Fruit fly (Drosophila melanogaster) whole organism, embryonic: ENCODE data around the gene CG9782.

Experiments used
- BEAF-32 ChIP-seq: fragments of 200-800 bp; sonication (Bioruptor generic); optimal IDR thresholded peaks from 3 replicates; lab custom pipeline; 2017; ENCODE audit warnings: missing biosample characterization, missing genetic modification characterization, mild to moderate bottlenecking, moderate library complexity, missing genetic modification reagents
- Bgb ChIP-seq: fragments of 200-800 bp; sonication (Bioruptor generic); IDR thresholded peaks from 2 replicates; pipeline ENCODE4 v1.3.6; 2022; ENCODE audit warnings: missing biosample characterization, missing genetic modification characterization; ENCODE audit not compliant: partially characterized antibody
- CG10366 ChIP-seq: fragments of 200-800 bp; sonication (Bioruptor generic); IDR thresholded peaks from 2 replicates; pipeline ENCODE4 v1.3.6; 2022; ENCODE audit warnings: missing biosample characterization, missing genetic modification characterization
- CG10565 ChIP-seq: fragments of 200-800 bp; sonication (Bioruptor generic); optimal IDR thresholded peaks from 3 replicates; lab custom pipeline; 2016; ENCODE audit warnings: missing biosample characterization, mild to moderate bottlenecking, missing genetic modification characterization
- CG11456 ChIP-seq: fragments of 200-800 bp; sonication (Bioruptor generic); IDR thresholded peaks from 3 replicates; pipeline ENCODE4 v1.3.6; 2022; ENCODE audit warnings: missing biosample characterization, missing genetic modification characterization
- CG13894 ChIP-seq: fragments of 200-800 bp; sonication (Bioruptor generic); optimal IDR thresholded peaks from 3 replicates; lab custom pipeline; 2018; ENCODE audit warnings: missing biosample characterization, mild to moderate bottlenecking, missing genetic modification characterization, moderate library complexity
- CG15073 ChIP-seq: fragments of 200-800 bp; sonication (Bioruptor generic); optimal IDR thresholded peaks from 2 replicates; lab custom pipeline; 2016; ENCODE audit warnings: missing biosample characterization, missing genetic modification characterization
- CG1647 ChIP-seq: fragments of 200-800 bp; sonication (Bioruptor generic); optimal IDR thresholded peaks from 3 replicates; lab custom pipeline; 2016; ENCODE audit warnings: missing biosample characterization, missing genetic modification characterization
- CG16813 ChIP-seq: fragments of 200-800 bp; sonication (Bioruptor generic); IDR thresholded peaks from 3 replicates; pipeline ENCODE4 v1.3.6; 2022; ENCODE audit warnings: missing biosample characterization, missing genetic modification characterization; ENCODE audit not compliant: partially characterized antibody
- CG17186 ChIP-seq: fragments of 200-800 bp; sonication (Bioruptor generic); optimal IDR thresholded peaks from 3 replicates; lab custom pipeline; 2017; ENCODE audit warnings: missing biosample characterization, missing genetic modification reagents, missing genetic modification characterization
- CG17328 ChIP-seq: fragments of 200-800 bp; sonication (Bioruptor generic); IDR thresholded peaks from 2 replicates; pipeline ENCODE4 v1.3.6; 2022; ENCODE audit warnings: missing biosample characterization, missing genetic modification characterization
- CG18764 ChIP-seq: fragments of 200-800 bp; sonication (Bioruptor generic); optimal IDR thresholded peaks from 3 replicates; lab custom pipeline; 2016; ENCODE audit warnings: missing biosample characterization, missing genetic modification characterization
- CG2129 ChIP-seq: fragments of 200-800 bp; sonication (Bioruptor generic); IDR thresholded peaks from 2 replicates; pipeline ENCODE4 v1.3.6; 2022; ENCODE audit warnings: missing biosample characterization, missing genetic modification characterization; ENCODE audit not compliant: partially characterized antibody
- CG31224 ChIP-seq: fragments of 200-800 bp; sonication (Bioruptor generic); IDR thresholded peaks from 2 replicates; pipeline ENCODE4 v1.3.6; 2022; ENCODE audit warnings: missing biosample characterization, missing genetic modification characterization
- CG31441 ChIP-seq: fragments of 200-800 bp; sonication (Bioruptor generic); IDR thresholded peaks from 2 replicates; pipeline ENCODE4 v1.3.6; 2022; ENCODE audit warnings: missing biosample characterization, missing genetic modification characterization
- CG3838 ChIP-seq: fragments of 200-800 bp; sonication (Bioruptor generic); optimal IDR thresholded peaks from 3 replicates; lab custom pipeline; 2016; ENCODE audit warnings: missing biosample characterization, missing genetic modification characterization
- CG4360 ChIP-seq: fragments of 200-800 bp; sonication (Bioruptor generic); IDR thresholded peaks from 2 replicates; pipeline ENCODE4 v1.3.6; 2022; ENCODE audit warnings: missing biosample characterization, missing genetic modification characterization
- CG6175 ChIP-seq: fragments of 200-800 bp; sonication (Bioruptor generic); IDR thresholded peaks from 3 replicates; pipeline ENCODE4 v1.3.6; 2022; ENCODE audit warnings: missing biosample characterization, missing genetic modification characterization
- CG6272 ChIP-seq: fragments of 200-800 bp; sonication (Bioruptor generic); IDR thresholded peaks from 2 replicates; pipeline ENCODE4 v1.3.6; 2022; ENCODE audit warnings: missing biosample characterization, missing genetic modification characterization
- CG6854 ChIP-seq: fragments of 200-800 bp; sonication (Bioruptor generic); optimal IDR thresholded peaks from 3 replicates; lab custom pipeline; 2017; ENCODE audit warnings: missing biosample characterization, mild to moderate bottlenecking, missing genetic modification characterization
- CG7372 ChIP-seq: fragments of 200-800 bp; sonication (Bioruptor generic); IDR thresholded peaks from 2 replicates; pipeline ENCODE4 v1.3.6; 2022; ENCODE audit warnings: missing biosample characterization, missing genetic modification characterization
- CG9797 ChIP-seq: fragments of 200-800 bp; sonication (Bioruptor generic); optimal IDR thresholded peaks from 3 replicates; lab custom pipeline; 2018; ENCODE audit warnings: missing biosample characterization, mild to moderate bottlenecking, missing genetic modification characterization
- D19B ChIP-seq: fragments of 200-800 bp; sonication (Bioruptor generic); optimal IDR thresholded peaks from 2 replicates; lab custom pipeline; 2017; ENCODE audit warnings: missing biosample characterization, mild to moderate bottlenecking, missing genetic modification characterization
- Doc3 ChIP-seq: fragments of 200-800 bp; sonication (Bioruptor generic); IDR thresholded peaks from 3 replicates; pipeline ENCODE4 v1.3.6; 2022; ENCODE audit warnings: missing biosample characterization, missing genetic modification characterization; ENCODE audit not compliant: partially characterized antibody
- Dref ChIP-seq: fragments of 200-800 bp; sonication (Bioruptor generic); IDR thresholded peaks from 2 replicates; pipeline ENCODE4 v1.3.6; 2022; ENCODE audit warnings: missing biosample characterization, missing genetic modification characterization
- E2f1 ChIP-seq: fragments of 200-800 bp; sonication (Bioruptor generic); IDR thresholded peaks from 2 replicates; pipeline ENCODE4 v1.3.6; 2022; ENCODE audit warnings: missing biosample characterization, missing genetic modification characterization
- GATAe ChIP-seq: fragments of 200-800 bp; sonication (Bioruptor generic); conservative IDR thresholded peaks from 2 replicates; pipeline ENCODE4 v1.3.6; 2022; ENCODE audit warnings: missing biosample characterization, missing genetic modification characterization
- HLH4C ChIP-seq: fragments of 200-800 bp; sonication (Bioruptor generic); IDR thresholded peaks from 3 replicates; pipeline ENCODE4 v1.3.6; 2022; ENCODE audit warnings: missing biosample characterization, missing genetic modification characterization; ENCODE audit not compliant: partially characterized antibody
- HLHmδ ChIP-seq: fragments of 200-800 bp; sonication (Bioruptor generic); optimal IDR thresholded peaks from 2 replicates; lab custom pipeline; 2018; ENCODE audit warnings: missing biosample characterization, mild to moderate bottlenecking, missing genetic modification characterization, moderate library complexity
- MESR4 ChIP-seq: fragments of 200-800 bp; sonication (Bioruptor generic); optimal IDR thresholded peaks from 2 replicates; lab custom pipeline; 2018; ENCODE audit warnings: missing biosample characterization, mild to moderate bottlenecking, missing genetic modification characterization, moderate library complexity
- Ravus ChIP-seq: fragments of 200-800 bp; sonication (Bioruptor generic); IDR thresholded peaks from 2 replicates; pipeline ENCODE4 v1.3.6; 2022; ENCODE audit warnings: missing biosample characterization, missing genetic modification characterization
- Rfx ChIP-seq: fragments of 200-800 bp; sonication (Bioruptor generic); IDR thresholded peaks from 2 replicates; pipeline ENCODE4 v1.3.6; 2022; ENCODE audit warnings: missing biosample characterization, missing genetic modification characterization
- Scr ChIP-seq: fragments of 200-800 bp; sonication (Bioruptor generic); IDR thresholded peaks from 2 replicates; pipeline ENCODE4 v1.3.6; 2022; ENCODE audit warnings: missing biosample characterization, missing genetic modification characterization; ENCODE audit not compliant: partially characterized antibody
- Sin3A ChIP-seq: fragments of >200 bp; optimal IDR thresholded peaks from 2 replicates; lab custom pipeline; 2018
- Sry-δ ChIP-seq: fragments of 200-800 bp; sonication (Bioruptor generic); optimal IDR thresholded peaks from 2 replicates; lab custom pipeline; 2016; ENCODE audit warnings: missing biosample characterization, missing genetic modification characterization
- Stat92E ChIP-seq, 3 experiments: fragments of >200 bp in 2 of 3; fragments of 200-800 bp in 1 of 3; sonication (Bioruptor generic) in 1 of 3; optimal IDR thresholded peaks; 2 replicates each; lab custom pipeline; 2017 to 2019; ENCODE audit warnings: missing biosample characterization in 3 of 3, missing genetic modification characterization in 3 of 3, mild to moderate bottlenecking in 1 of 3, moderate library complexity in 1 of 3
- ato ChIP-seq: fragments of 200-800 bp; sonication (Bioruptor generic); IDR thresholded peaks from 2 replicates; pipeline ENCODE4 v1.3.6; 2022; ENCODE audit warnings: missing biosample characterization, missing genetic modification characterization; ENCODE audit not compliant: partially characterized antibody
- chif ChIP-seq, 2 experiments: fragments of 200-800 bp; sonication (Bioruptor generic); optimal IDR thresholded peaks; 3 replicates each; lab custom pipeline; 2016; ENCODE audit warnings: missing biosample characterization in 2 of 2, missing genetic modification characterization in 2 of 2
- chinmo ChIP-seq: fragments of 200-800 bp; sonication (Bioruptor generic); IDR thresholded peaks from 4 replicates; pipeline ENCODE4 v1.3.6; 2022; ENCODE audit warnings: missing biosample characterization, missing genetic modification characterization; ENCODE audit not compliant: partially characterized antibody
- gfzf ChIP-seq: fragments of 200-800 bp; sonication (Bioruptor generic); optimal IDR thresholded peaks from 2 replicates; lab custom pipeline; 2016; ENCODE audit warnings: missing biosample characterization, mild to moderate bottlenecking, missing genetic modification characterization, moderate library complexity
- hb ChIP-seq: fragments of 200-800 bp; sonication (Bioruptor generic); IDR thresholded peaks from 3 replicates; pipeline ENCODE4 v1.3.6; 2022; ENCODE audit warnings: missing biosample characterization, missing genetic modification characterization; ENCODE audit not compliant: partially characterized antibody
- hth ChIP-seq: fragments of >200 bp; optimal IDR thresholded peaks from 2 replicates; lab custom pipeline; 2017; ENCODE audit warnings: inconsistent platforms
- inv ChIP-seq: fragments of 200-800 bp; sonication (Bioruptor generic); IDR thresholded peaks from 2 replicates; pipeline ENCODE4 v1.3.6; 2022; ENCODE audit warnings: missing biosample characterization, missing genetic modification characterization; ENCODE audit not compliant: partially characterized antibody
- lilli ChIP-seq: fragments of 200-800 bp; sonication (Bioruptor generic); optimal IDR thresholded peaks from 3 replicates; lab custom pipeline; 2016; ENCODE audit warnings: missing biosample characterization, missing genetic modification characterization
- lmd ChIP-seq: fragments of 200-800 bp; sonication (Bioruptor generic); IDR thresholded peaks from 2 replicates; pipeline ENCODE4 v1.3.6; 2022; ENCODE audit warnings: missing biosample characterization, missing genetic modification characterization
- nerfin-1 ChIP-seq: fragments of 200-800 bp; sonication (Bioruptor generic); optimal IDR thresholded peaks from 3 replicates; lab custom pipeline; 2019; ENCODE audit warnings: missing biosample characterization, mild to moderate bottlenecking, missing genetic modification characterization, moderate library complexity
- shn ChIP-seq: fragments of 200-800 bp; sonication (Bioruptor generic); optimal IDR thresholded peaks from 3 replicates; lab custom pipeline; 2016; ENCODE audit warnings: missing biosample characterization, missing genetic modification characterization
- slbo ChIP-seq: fragments of 200-800 bp; sonication (Bioruptor generic); IDR thresholded peaks from 2 replicates; pipeline ENCODE4 v1.3.6; 2022; ENCODE audit warnings: missing biosample characterization, missing genetic modification characterization
- slou ChIP-seq: fragments of 200-800 bp; sonication (Bioruptor generic); optimal IDR thresholded peaks from 3 replicates; lab custom pipeline; 2016; ENCODE audit warnings: missing biosample characterization, missing genetic modification characterization
- vnd ChIP-seq: fragments of 200-800 bp; sonication (Bioruptor generic); IDR thresholded peaks from 3 replicates; pipeline ENCODE4 v1.3.6; 2022; ENCODE audit warnings: missing biosample characterization, missing genetic modification characterization; ENCODE audit not compliant: partially characterized antibody

The CG9782 gene

DNA sequence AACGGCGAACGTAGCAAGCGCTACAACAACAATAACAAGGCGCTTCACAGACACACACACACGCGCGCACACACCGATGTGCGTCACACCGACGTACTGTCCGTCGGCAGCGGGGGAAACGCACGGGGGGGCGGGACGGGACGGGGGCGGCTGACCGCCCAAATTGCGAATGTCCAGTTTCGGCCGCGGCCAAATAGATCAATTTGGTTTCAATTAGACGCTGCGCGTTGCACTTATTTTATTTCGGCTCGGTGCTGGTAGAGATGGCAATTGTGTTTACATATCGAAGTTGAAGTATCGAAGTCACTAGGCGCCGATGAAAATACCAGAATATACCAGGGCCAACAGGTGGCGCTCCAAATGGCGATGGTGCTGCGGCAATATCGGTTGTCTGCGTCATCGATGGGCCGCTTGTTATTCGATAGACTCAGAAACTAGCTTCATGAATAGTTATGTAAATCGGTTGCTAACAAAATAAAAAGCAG is 15.8 kb upstream of the CG9782 start, which contains the start of gene Rok:
Gene Rok, minus strand, starts transcription at position 309 of the 485 bp plus-strand sequence.
- TF ChIP-seq Sin3A (lab: Kevin White, UChicago) (peak; percentile 69), Dref (GFP tag; lab: Robert Waterston, UW) (peak; percentile 85), CG6272 (GFP tag; lab: Robert Waterston, UW) (no peak), lilli (GFP tag; lab: Kevin White, UChicago) (no peak), lmd (peak; percentile 13; the same call in 1 of the 2 replicates), gfzf (GFP tag; lab: Kevin White, UChicago) (peak; percentile 40), CG6175 (no peak), CG17186 (peak; percentile 46), nerfin-1 (no peak), CG17328 (GFP tag; lab: Robert Waterston, UW) (no peak), CG2129 (GFP tag; lab: Robert Waterston, UW) (peak; percentile 59), chif (GFP tag; optimal IDR thresholded peaks at IDR 0.05; lab: Kevin White, UChicago) (no peak), Doc3 (peak; percentile 60; the same call in 1 of the 3 replicates), HLH4C (peak; percentile 79; the same call in 2 of the 3 replicates), HLHmδ (GFP tag; lab: Kevin White, UChicago) (no peak), inv (GFP tag; lab: Robert Waterston, UW) (peak; percentile 81), CG7372 (GFP tag; lab: Robert Waterston, UW) (no peak), Stat92E (GFP tag; optimal IDR thresholded peaks at IDR 0.05; lab: Kevin White, UChicago) (no peak), CG9797 (peak; percentile 69), E2f1 (GFP tag; lab: Robert Waterston, UW) (no peak), hb (peak; percentile 87), MESR4 (GFP tag; lab: Kevin White, UChicago) (peak; percentile 95), Rfx (peak; percentile 26; the same call in 1 of the 2 replicates), CG10366 (GFP tag; lab: Robert Waterston, UW) (no peak), CG1647 (GFP tag; lab: Kevin White, UChicago) (no peak), GATAe (GFP tag; lab: Robert Waterston, UW) (no peak), CG11456 (GFP tag; lab: Robert Waterston, UW) (peak; percentile 33; the same call in 1 of the 3 replicates), slbo (GFP tag; lab: Robert Waterston, UW) (peak; percentile 44; the same call in 1 of the 2 replicates), CG10565 (GFP tag; lab: Kevin White, UChicago) (no peak), CG6854 (GFP tag; lab: Kevin White, UChicago) (peak; percentile 42), D19B (GFP tag; lab: Kevin White, UChicago) (no peak), CG13894 (no peak), CG15073 (GFP tag; lab: Kevin White, UChicago) (no peak), CG31441 (GFP tag; lab: Robert Waterston, UW) (no peak), BEAF-32 (peak; percentile 95), CG16813 (GFP tag; lab: Robert Waterston, UW) (peak; percentile 85), Scr (GFP tag; lab: Robert Waterston, UW) (peak; percentile 81), vnd (GFP tag; lab: Robert Waterston, UW) (peak; percentile 75), Sry-δ (GFP tag; lab: Kevin White, UChicago) (peak; percentile 95), slou (GFP tag; lab: Kevin White, UChicago) (no peak), shn (no peak), ato (GFP tag; lab: Robert Waterston, UW) (0 out of 2 replicates have a peak, but pooled peaks have one; percentile 34), Ravus (GFP tag; lab: Robert Waterston, UW) (no peak), hth (no peak), CG31224 (GFP tag; lab: Robert Waterston, UW) (no peak), Bgb (peak; percentile 87), chinmo (peak; percentile 76; the same call in 3 of the 4 replicates), CG3838 (GFP tag; lab: Kevin White, UChicago) (no peak), CG18764 (no peak), CG4360 (GFP tag; lab: Robert Waterston, UW) (peak; percentile 96)
